Fruit fly (Drosophila melanogaster) whole organism, wandering third instar larva: ENCODE data around the gene alpha-Est9.
A peak's percentile ranks its signal among the peaks of the same experiment; 100 is the strongest.

Source experiments
- Abd-B ChIP-seq: fragments of >200 bp; optimal IDR thresholded peaks from 2 replicates; lab custom pipeline; 2017; ENCODE audit warnings: missing biosample characterization, missing genetic modification characterization
- CG32264 ChIP-seq: fragments of 200-800 bp; sonication (Bioruptor generic); optimal IDR thresholded peaks from 2 replicates; lab custom pipeline; 2016; ENCODE audit warnings: missing biosample characterization, missing genetic modification characterization
- CG9705 ChIP-seq: fragments of 200-800 bp; sonication (Bioruptor generic); optimal IDR thresholded peaks from 2 replicates; lab custom pipeline; 2018; ENCODE audit warnings: missing biosample characterization, mild to moderate bottlenecking, missing genetic modification characterization
- CrebA ChIP-seq: fragments of 200-800 bp; sonication (Bioruptor generic); optimal IDR thresholded peaks from 2 replicates; lab custom pipeline; 2016; ENCODE audit warnings: missing biosample characterization, mild to moderate bottlenecking, missing genetic modification characterization, borderline replicate concordance
- Dfd ChIP-seq: fragments of >200 bp; optimal IDR thresholded peaks from 2 replicates; lab custom pipeline; 2017; ENCODE audit warnings: missing biosample characterization, missing genetic modification characterization
- Dif ChIP-seq: fragments of 200-275, 200-300 bp; sonication (Bioruptor generic); optimal IDR thresholded peaks from 2 replicates; lab custom pipeline; 2018; ENCODE audit warnings: missing biosample characterization, missing genetic modification characterization; ENCODE audit not compliant: partially characterized antibody
- GATAd ChIP-seq: sonication (Bioruptor generic); optimal IDR thresholded peaks from 2 replicates; lab custom pipeline; 2016; ENCODE audit warnings: missing biosample characterization, missing genetic modification characterization
- HLH106 ChIP-seq: fragments of 200-800 bp; optimal IDR thresholded peaks from 3 replicates; lab custom pipeline; 2019; ENCODE audit warnings: missing biosample characterization, mild to moderate bottlenecking, missing genetic modification characterization, moderate library complexity
- Hnf4 ChIP-seq: fragments of 200-800 bp; sonication (Bioruptor generic); optimal IDR thresholded peaks from 2 replicates; lab custom pipeline; 2016; ENCODE audit warnings: missing biosample characterization, mild to moderate bottlenecking, missing genetic modification characterization
- Hr78 ChIP-seq: fragments of >200 bp; optimal IDR thresholded peaks from 2 replicates; lab custom pipeline; 2017; ENCODE audit warnings: missing biosample characterization, missing genetic modification characterization
- Hr83 ChIP-seq: fragments of 200-300 bp; sonication (Bioruptor generic); optimal IDR thresholded peaks from 2 replicates; lab custom pipeline; 2016; ENCODE audit warnings: missing biosample characterization, mild to moderate bottlenecking, missing genetic modification characterization, moderate library complexity; ENCODE audit not compliant: poor library complexity, severe bottlenecking
- Jra ChIP-seq: sonication (Bioruptor generic); optimal IDR thresholded peaks from 2 replicates; lab custom pipeline; 2016; ENCODE audit warnings: missing biosample characterization, missing genetic modification characterization
- Mio ChIP-seq: sonication (Bioruptor generic); optimal IDR thresholded peaks from 2 replicates; lab custom pipeline; 2016; ENCODE audit warnings: missing biosample characterization, missing genetic modification characterization
- Myc ChIP-seq: fragments of >200 bp; optimal IDR thresholded peaks from 2 replicates; lab custom pipeline; 2017
- N ChIP-seq: fragments of >200 bp; optimal IDR thresholded peaks from 2 replicates; lab custom pipeline; 2018; ENCODE audit warnings: missing biosample characterization, missing external identifiers, missing genetic modification characterization
- OdsH ChIP-seq: fragments of 200-800 bp; sonication (Bioruptor generic); optimal IDR thresholded peaks from 2 replicates; lab custom pipeline; 2016; ENCODE audit warnings: missing biosample characterization, mild to moderate bottlenecking, missing genetic modification characterization
- Rel ChIP-seq, 2 experiments: fragments of 200-800 bp; sonication (Bioruptor generic) in 1 of 2; optimal IDR thresholded peaks; 2 replicates in 1 of 2; 3 replicates in 1 of 2; lab custom pipeline; 2016 to 2019; ENCODE audit warnings: mild to moderate bottlenecking in 2 of 2, missing biosample characterization in 2 of 2, missing genetic modification characterization in 2 of 2, moderate library complexity in 1 of 2
- Sp1 ChIP-seq: fragments of 200-800 bp; sonication (Bioruptor generic); optimal IDR thresholded peaks from 3 replicates; lab custom pipeline; 2019; ENCODE audit warnings: missing biosample characterization, mild to moderate bottlenecking, missing genetic modification characterization, moderate library complexity
- Vsx2 ChIP-seq: fragments of 200-300, 225-300 bp; sonication (Bioruptor generic); optimal IDR thresholded peaks from 2 replicates; lab custom pipeline; 2018; ENCODE audit warnings: missing biosample characterization, missing genetic modification characterization; ENCODE audit not compliant: partially characterized antibody
- br ChIP-seq: fragments of 200-800 bp; sonication (Bioruptor generic); optimal IDR thresholded peaks from 2 replicates; lab custom pipeline; 2016; ENCODE audit warnings: missing biosample characterization, missing genetic modification characterization
- brk ChIP-seq: fragments of 200-800 bp; sonication (Bioruptor generic); optimal IDR thresholded peaks from 2 replicates; lab custom pipeline; 2016; ENCODE audit warnings: missing biosample characterization, mild to moderate bottlenecking, missing genetic modification characterization
- dl ChIP-seq, 2 experiments: fragments of 175-275, 200-275 bp in 1 of 2; fragments of 200-275 bp in 1 of 2; sonication (Bioruptor generic); optimal IDR thresholded peaks; lab custom pipeline; 2018; ENCODE audit warnings: mild to moderate bottlenecking in 2 of 2, missing biosample characterization in 2 of 2, missing genetic modification characterization in 2 of 2, moderate library complexity in 2 of 2; ENCODE audit not compliant: partially characterized antibody in 2 of 2, insufficient read depth in 1 of 2
- dmrt93B ChIP-seq: fragments of 200-800 bp; sonication (Bioruptor generic); optimal IDR thresholded peaks from 2 replicates; lab custom pipeline; 2018; ENCODE audit warnings: missing biosample characterization, mild to moderate bottlenecking, missing genetic modification characterization
- dsf ChIP-seq: sonication (Bioruptor generic); optimal IDR thresholded peaks from 2 replicates; lab custom pipeline; 2016; ENCODE audit warnings: missing biosample characterization, missing genetic modification characterization, borderline replicate concordance
- ey ChIP-seq: fragments of 200-800 bp; sonication (Bioruptor generic); optimal IDR thresholded peaks from 2 replicates; lab custom pipeline; 2016; ENCODE audit warnings: missing biosample characterization, missing genetic modification characterization
- foxo ChIP-seq, 2 experiments: fragments of 200-800 bp; sonication (Bioruptor generic); optimal IDR thresholded peaks; 2 replicates in 1 of 2; 3 replicates in 1 of 2; lab custom pipeline; 2016 to 2017; ENCODE audit warnings: missing biosample characterization in 2 of 2, missing genetic modification characterization in 2 of 2
- fru ChIP-seq: fragments of 200-800 bp; sonication (Bioruptor generic); optimal IDR thresholded peaks from 3 replicates; lab custom pipeline; 2016; ENCODE audit warnings: missing biosample characterization, mild to moderate bottlenecking, missing genetic modification characterization
- h ChIP-seq: fragments of 200-800 bp; sonication (Bioruptor generic); optimal IDR thresholded peaks from 3 replicates; lab custom pipeline; 2016; ENCODE audit warnings: missing biosample characterization, mild to moderate bottlenecking, missing genetic modification characterization
- jim ChIP-seq: fragments of 175-275, 200-325 bp; sonication (Bioruptor generic); optimal IDR thresholded peaks from 2 replicates; lab custom pipeline; 2016; ENCODE audit warnings: missing biosample characterization, mild to moderate bottlenecking, missing genetic modification characterization
- lola ChIP-seq: fragments of >200 bp; optimal IDR thresholded peaks from 2 replicates; lab custom pipeline; 2017; ENCODE audit warnings: missing biosample characterization, missing genetic modification characterization
- pan ChIP-seq: fragments of >200 bp; optimal IDR thresholded peaks from 2 replicates; lab custom pipeline; 2017
- psq ChIP-seq: fragments of 200-800 bp; sonication (Bioruptor generic); optimal IDR thresholded peaks from 3 replicates; lab custom pipeline; 2017; ENCODE audit warnings: missing biosample characterization, mild to moderate bottlenecking, missing genetic modification characterization, moderate library complexity
- rgr ChIP-seq: fragments of 200-800 bp; sonication (Bioruptor generic); optimal IDR thresholded peaks from 3 replicates; lab custom pipeline; 2016; ENCODE audit warnings: missing biosample characterization, mild to moderate bottlenecking, missing genetic modification characterization
- sage ChIP-seq: fragments of 200-800 bp; sonication (Bioruptor generic); optimal IDR thresholded peaks from 2 replicates; lab custom pipeline; 2016; ENCODE audit warnings: missing biosample characterization, mild to moderate bottlenecking, missing genetic modification characterization
- sv ChIP-seq: fragments of 200-800 bp; sonication (Bioruptor generic); optimal IDR thresholded peaks from 3 replicates; lab custom pipeline; 2016; ENCODE audit warnings: missing biosample characterization, missing genetic modification characterization
- tai ChIP-seq: sonication (Bioruptor generic); optimal IDR thresholded peaks from 2 replicates; lab custom pipeline; 2016; ENCODE audit warnings: missing biosample characterization, missing genetic modification characterization
- usp ChIP-seq: fragments of >200 bp; optimal IDR thresholded peaks from 2 replicates; lab custom pipeline; 2017; ENCODE audit warnings: missing biosample characterization, missing genetic modification characterization
- woc ChIP-seq: sonication (Bioruptor generic); optimal IDR thresholded peaks from 2 replicates; lab custom pipeline; 2016; ENCODE audit warnings: missing biosample characterization, mild to moderate bottlenecking, missing genetic modification characterization

The alpha-Est9 gene

dm6 chr3R:7474616-7475120 lies 30.2 kb downstream of the alpha-Est9 start:
- TF ChIP-seq pan (lab: Kevin White, UChicago) (no peak), Hr78 (GFP tag; lab: Kevin White, UChicago) (no peak), sv (GFP tag; lab: Kevin White, UChicago) (no peak), dl (GFP tag; optimal IDR thresholded peaks at IDR 0.05; lab: Kevin White, UChicago; ENCODE audit: insufficient read depth in 1 of 2, partially characterized antibody in 2 of 2) (peak; percentile 14 to 42), rgr (GFP tag; lab: Kevin White, UChicago) (peak; percentile 58), dsf (GFP tag; lab: Kevin White, UChicago) (no peak), br (GFP tag; lab: Kevin White, UChicago) (peak; percentile 82), tai (no peak), dmrt93B (peak; percentile 26), h (GFP tag; lab: Kevin White, UChicago) (peak; percentile 77), psq (GFP tag; lab: Kevin White, UChicago) (peak; percentile 46), brk (GFP tag; lab: Kevin White, UChicago) (no peak), Abd-B (GFP tag; lab: Kevin White, UChicago) (no peak), OdsH (GFP tag; lab: Kevin White, UChicago) (peak; percentile 31), GATAd (GFP tag; lab: Kevin White, UChicago) (no peak), Rel (GFP tag; optimal IDR thresholded peaks at IDR 0.05; lab: Kevin White, UChicago) (no peak), Rel (tag; optimal IDR thresholded peaks at IDR 0.05; lab: Kevin White, UChicago) (peak; percentile 97), usp (GFP tag; lab: Kevin White, UChicago) (no peak), jim (GFP tag; lab: Kevin White, UChicago) (peak; percentile 74), CrebA (GFP tag; lab: Kevin White, UChicago) (peak; percentile 28), woc (GFP tag; lab: Kevin White, UChicago) (no peak), lola (GFP tag; lab: Kevin White, UChicago) (no peak), sage (no peak), N (GFP tag; lab: Kevin White, UChicago) (no peak), Hr83 (peak; percentile 82), Myc (lab: Kevin White, UChicago) (no peak), Jra (peak; percentile 6), ey (GFP tag; lab: Kevin White, UChicago) (peak; percentile 32), HLH106 (tag; lab: Kevin White, UChicago) (peak; percentile 65), Hnf4 (GFP tag; lab: Kevin White, UChicago) (peak; percentile 59), fru (GFP tag; lab: Kevin White, UChicago) (peak; percentile 96), CG32264 (GFP tag; lab: Kevin White, UChicago) (no peak), Sp1 (GFP tag; lab: Kevin White, UChicago) (peak; percentile 83), Mio (GFP tag; lab: Kevin White, UChicago) (no peak), Dfd (GFP tag; lab: Kevin White, UChicago) (peak; percentile 54), Vsx2 (GFP tag; lab: Kevin White, UChicago) (no peak), CG9705 (GFP tag; lab: Kevin White, UChicago) (peak; percentile 89), Dif (GFP tag; lab: Kevin White, UChicago) (peak; percentile 73), foxo (GFP tag; optimal IDR thresholded peaks at IDR 0.05; lab: Kevin White, UChicago) (peak in 1 of 2 experiments; percentile 62)

- TF ChIP-seq dl (GFP tag; optimal IDR thresholded peaks at IDR 0.05; lab: Kevin White, UChicago; ENCODE audit: insufficient read depth in 1 of 2, partially characterized antibody in 2 of 2) = no peak
- TF ChIP-seq GATAd (GFP tag; lab: Kevin White, UChicago) = peak; percentile 89
- TF ChIP-seq Hnf4 (GFP tag; lab: Kevin White, UChicago) = peak; percentile 96
- no peak for TF ChIP-seq Myc (lab: Kevin White, UChicago)
- no peak for TF ChIP-seq N (GFP tag; lab: Kevin White, UChicago)
- peak; percentile 96 for TF ChIP-seq sv (GFP tag; lab: Kevin White, UChicago)
- TF ChIP-seq HLH106 (tag; lab: Kevin White, UChicago) = peak; percentile 99
- TF ChIP-seq Abd-B (GFP tag; lab: Kevin White, UChicago) = no peak
- peak; percentile 95 for TF ChIP-seq br (GFP tag; lab: Kevin White, UChicago)
- no peak for TF ChIP-seq lola (GFP tag; lab: Kevin White, UChicago)
- peak; percentile 95 for TF ChIP-seq tai
- peak; percentile 98 for TF ChIP-seq rgr (GFP tag; lab: Kevin White, UChicago)
- TF ChIP-seq Mio (GFP tag; lab: Kevin White, UChicago) = peak; percentile 84
- TF ChIP-seq psq (GFP tag; lab: Kevin White, UChicago) = peak; percentile 94
- TF ChIP-seq CG9705 (GFP tag; lab: Kevin White, UChicago) = peak; percentile 96
- peak; percentile 88 for TF ChIP-seq Hr83
- TF ChIP-seq sage = peak; percentile 91
- TF ChIP-seq Vsx2 (GFP tag; lab: Kevin White, UChicago) = no peak
- peak; percentile 89 for TF ChIP-seq CG32264 (GFP tag; lab: Kevin White, UChicago)
- no peak for TF ChIP-seq usp (GFP tag; lab: Kevin White, UChicago)
- no peak for TF ChIP-seq jim (GFP tag; lab: Kevin White, UChicago)
- TF ChIP-seq dmrt93B = peak; percentile 94
- TF ChIP-seq dsf (GFP tag; lab: Kevin White, UChicago) = peak; percentile 87
- TF ChIP-seq woc (GFP tag; lab: Kevin White, UChicago) = peak; percentile 91
- peak; percentile 82 for TF ChIP-seq CrebA (GFP tag; lab: Kevin White, UChicago)
- TF ChIP-seq pan (lab: Kevin White, UChicago) = no peak
- peak; percentile 96 for TF ChIP-seq h (GFP tag; lab: Kevin White, UChicago)
- peak; percentile 96 for TF ChIP-seq ey (GFP tag; lab: Kevin White, UChicago)
- TF ChIP-seq Rel (GFP tag; optimal IDR thresholded peaks at IDR 0.05; lab: Kevin White, UChicago) = peak; percentile 13
- TF ChIP-seq Rel (tag; optimal IDR thresholded peaks at IDR 0.05; lab: Kevin White, UChicago) = peak; percentile 89
- no peak for TF ChIP-seq Dif (GFP tag; lab: Kevin White, UChicago)
- TF ChIP-seq fru (GFP tag; lab: Kevin White, UChicago) = peak; percentile 96
- TF ChIP-seq Hr78 (GFP tag; lab: Kevin White, UChicago) = no peak
- TF ChIP-seq brk (GFP tag; lab: Kevin White, UChicago) = peak; percentile 93
- peak; percentile 92 for TF ChIP-seq Jra
- peak; percentile 96 for TF ChIP-seq OdsH (GFP tag; lab: Kevin White, UChicago)
- TF ChIP-seq foxo (GFP tag; optimal IDR thresholded peaks at IDR 0.05; lab: Kevin White, UChicago) = peak; percentile 85 to 97
- TF ChIP-seq Sp1 (GFP tag; lab: Kevin White, UChicago) = peak; percentile 99
- TF ChIP-seq Dfd (GFP tag; lab: Kevin White, UChicago) = peak; percentile 58
Observed at dm6 chr3R:7473767-7474254, 31.1 kb downstream of the alpha-Est9 start, which contains the start of gene CG1142. TSS of gene CG1142 (minus strand) at chr3R:7473781.
